Worm (Caenorhabditis elegans): ENCODE measurements around the gene Y57A10B.6.
A peak's percentile ranks its signal among the peaks of the same experiment; 100 is the strongest.

Y57A10B.6 gene

DNA sequence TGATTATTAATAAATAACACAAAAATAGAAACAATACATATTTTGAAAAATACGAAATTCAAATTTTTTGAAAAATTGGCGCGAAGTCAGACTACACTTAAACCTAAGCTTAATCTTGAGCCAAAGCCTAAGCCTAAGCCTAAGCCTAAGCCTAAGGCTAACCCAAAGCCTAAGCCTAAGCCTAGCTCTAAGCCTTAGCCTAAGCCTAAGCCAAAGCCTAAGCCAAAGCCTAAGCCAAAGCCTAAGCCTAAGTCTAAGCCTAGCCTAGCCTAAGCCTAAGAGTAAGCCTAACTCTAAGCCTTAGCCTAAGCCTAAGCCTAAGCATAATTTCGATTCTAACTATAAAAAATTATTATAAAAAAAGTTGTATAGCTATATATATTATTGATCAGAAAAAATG is 9.0 kb upstream of the Y57A10B.6 start:
- TF ChIP-seq blmp-1 (tag; optimal IDR thresholded peaks at IDR 0.05): no peak
- TF ChIP-seq nhr-71 (tag; optimal IDR thresholded peaks at IDR 0.05): no peak
- no peak for TF ChIP-seq Y116A8C.19 (tag; optimal IDR thresholded peaks at IDR 0.05; ENCODE audit: borderline replicate concordance)
- no peak for TF ChIP-seq mef-2 (tag; optimal IDR thresholded peaks at IDR 0.05)

DNA sequence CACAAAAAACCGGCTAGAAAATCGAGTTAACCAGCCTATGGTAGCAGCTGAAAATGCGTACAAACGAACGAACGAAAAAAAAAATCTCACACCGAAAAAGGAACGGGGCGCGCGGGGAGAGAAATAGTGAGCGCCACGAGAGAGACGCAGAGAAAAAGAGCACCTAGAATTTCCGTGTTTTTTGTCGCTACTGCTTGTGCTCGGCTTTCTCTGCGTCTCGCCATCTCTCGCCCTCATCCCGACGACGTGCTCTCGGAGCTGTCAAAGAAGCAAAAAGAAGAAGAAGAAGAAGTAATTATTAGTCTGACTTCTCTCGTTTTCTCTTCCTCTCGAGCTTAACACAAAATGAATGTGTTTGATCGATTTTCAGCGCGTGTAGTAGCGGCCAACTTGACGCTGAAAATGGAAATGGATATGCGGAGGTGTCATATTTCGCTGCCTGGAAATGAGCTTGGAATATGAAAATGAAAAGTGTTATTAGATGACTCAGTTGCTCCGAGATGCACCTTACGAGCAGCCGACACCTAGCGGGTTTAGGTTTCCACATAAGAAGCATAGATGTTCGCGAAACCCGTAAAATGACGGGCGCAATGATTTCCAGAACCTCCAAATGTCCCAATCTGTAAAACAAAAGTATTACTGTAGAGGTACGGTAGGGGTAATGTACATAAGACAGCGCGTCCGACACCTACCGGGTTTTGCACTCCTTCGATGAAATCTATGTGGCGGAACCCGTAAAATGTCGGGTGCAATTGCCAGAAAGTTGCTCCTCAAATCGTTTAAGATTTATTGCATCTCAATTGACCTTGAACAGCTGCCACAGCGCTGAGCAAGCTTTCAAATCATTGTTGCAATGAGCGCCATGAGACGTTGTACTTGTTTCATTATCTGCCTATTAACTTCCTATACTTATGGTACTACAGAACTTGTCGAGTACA is 7.0 kb upstream of the Y57A10B.6 start, which contains the start of gene btb-14:
TSS of gene btb-14 (plus strand) at position 839 of the 938 bp plus-strand sequence.
- no peak for TF ChIP-seq dpl-1 (GFP tag; optimal IDR thresholded peaks at IDR 0.05)
- peak; percentile 8 for TF ChIP-seq nhr-85 (tag)
- TF ChIP-seq unc-86 (tag; optimal IDR thresholded peaks at IDR 0.05): peak; percentile 68
- peak; percentile 1; the same call in 1 of the 2 replicates for TF ChIP-seq isw-1 (GFP tag; IDR thresholded peaks at IDR 0.05)
- TF ChIP-seq dsc-1 (tag; optimal IDR thresholded peaks at IDR 0.05): peak; percentile 35
- no peak for TF ChIP-seq elt-2 (tag; optimal IDR thresholded peaks at IDR 0.05)
- no peak for TF ChIP-seq vab-15 (tag; optimal IDR thresholded peaks at IDR 0.05)
- TF ChIP-seq snu-23 (GFP tag; optimal IDR thresholded peaks at IDR 0.05): peak; percentile 5
- TF ChIP-seq efl-3 (GFP tag; optimal IDR thresholded peaks at IDR 0.05): no peak
- no peak for TF ChIP-seq ceh-8 (GFP tag; optimal IDR thresholded peaks at IDR 0.05)
- TF ChIP-seq skn-1 (tag; optimal IDR thresholded peaks at IDR 0.05): no peak
- no peak for TF ChIP-seq blmp-1 (tag; optimal IDR thresholded peaks at IDR 0.05)
- TF ChIP-seq zip-4 (GFP tag; optimal IDR thresholded peaks at IDR 0.05): no peak
- no peak for TF ChIP-seq ama-1 (optimal IDR thresholded peaks at IDR 0.05)
- no peak for TF ChIP-seq nhr-28 (tag; optimal IDR thresholded peaks at IDR 0.05)
- no peak for TF ChIP-seq irx-1 (tag; optimal IDR thresholded peaks at IDR 0.05)
- no peak for TF ChIP-seq unc-98 (GFP tag; IDR thresholded peaks at IDR 0.05)
- no peak for TF ChIP-seq hpl-2 (GFP tag; optimal IDR thresholded peaks at IDR 0.05)
- TF ChIP-seq fkh-8 (tag; optimal IDR thresholded peaks at IDR 0.05): peak; percentile 81
- TF ChIP-seq fos-1 (tag; optimal IDR thresholded peaks at IDR 0.05): no peak
- no peak for TF ChIP-seq pag-3 (tag; optimal IDR thresholded peaks at IDR 0.05; ENCODE audit: borderline replicate concordance, insufficient read depth)
- TF ChIP-seq sptf-1 (tag; optimal IDR thresholded peaks at IDR 0.05): no peak
- TF ChIP-seq nhr-20 (tag; optimal IDR thresholded peaks at IDR 0.05): no peak
- TF ChIP-seq egl-27 (tag; optimal IDR thresholded peaks at IDR 0.05): no peak
- TF ChIP-seq zag-1 (tag; optimal IDR thresholded peaks at IDR 0.05): no peak
- peak; percentile 36 to 37 for TF ChIP-seq efl-1 (optimal IDR thresholded peaks at IDR 0.05)
- peak in 1 of 2 experiments; percentile 53 for TF ChIP-seq efl-1 (GFP tag; optimal IDR thresholded peaks at IDR 0.05 in 1 of 2)
- peak; percentile 30 for TF ChIP-seq tbx-2 (tag; optimal IDR thresholded peaks at IDR 0.05)
- TF ChIP-seq unc-130 (tag; optimal IDR thresholded peaks at IDR 0.05): no peak
- peak; percentile 35 for TF ChIP-seq nhr-19 (GFP tag; conservative IDR thresholded peaks at IDR 0.05)
- TF ChIP-seq unc-62 (GFP tag; optimal IDR thresholded peaks at IDR 0.05): no peak
- peak; percentile 48 for TF ChIP-seq nhr-71 (tag; optimal IDR thresholded peaks at IDR 0.05)
- TF ChIP-seq grh-1 (GFP tag; IDR thresholded peaks at IDR 0.05): no peak
- TF ChIP-seq ceh-63 (GFP tag; optimal IDR thresholded peaks at IDR 0.05): no peak
- peak; percentile 85 for TF ChIP-seq lin-14 (GFP tag; optimal IDR thresholded peaks at IDR 0.05)
- TF ChIP-seq ztf-4 (tag; optimal IDR thresholded peaks at IDR 0.05): no peak
- no peak for TF ChIP-seq elt-3 (tag; optimal IDR thresholded peaks at IDR 0.05)
- TF ChIP-seq ets-5 (GFP tag; IDR thresholded peaks at IDR 0.05): no peak
- no peak for TF ChIP-seq aly-2 (tag; optimal IDR thresholded peaks at IDR 0.05)
- no peak for TF ChIP-seq C16A3.4 (tag; optimal IDR thresholded peaks at IDR 0.05)
- TF ChIP-seq unc-30 (tag; optimal IDR thresholded peaks at IDR 0.05): no peak
- no peak for TF ChIP-seq hlh-4 (tag; optimal IDR thresholded peaks at IDR 0.05)
- TF ChIP-seq ceh-82 (tag; optimal IDR thresholded peaks at IDR 0.05): peak in 1 of 3 experiments; percentile 56
- TF ChIP-seq nhr-77 (tag; optimal IDR thresholded peaks at IDR 0.05): no peak
- peak; percentile 69 for TF ChIP-seq nhr-47 (tag; optimal IDR thresholded peaks at IDR 0.05)
- TF ChIP-seq sox-4 (tag; optimal IDR thresholded peaks at IDR 0.05): no peak
- peak in 1 of 2 experiments; percentile 30 for TF ChIP-seq lin-35 (GFP tag; optimal IDR thresholded peaks at IDR 0.05)
- TF ChIP-seq tlp-1 (tag; optimal IDR thresholded peaks at IDR 0.05): no peak
